Worm (Caenorhabditis elegans): ENCODE results near the gene Y48E1B.17.

Y48E1B.17 gene

ce11 chrII:13530657-13531056 is 10.2 kb downstream of the Y48E1B.17 start:
- TF ChIP-seq K02D7.2 (tag; optimal IDR thresholded peaks at IDR 0.05) (no peak), pha-4 (tag; optimal IDR thresholded peaks at IDR 0.05) (no peak), fax-1 (tag; optimal IDR thresholded peaks at IDR 0.05) (no peak), hlh-8 (tag; optimal IDR thresholded peaks at IDR 0.05) (no peak), fkh-6 (tag; optimal IDR thresholded peaks at IDR 0.05) (no peak), hlh-15 (tag; optimal IDR thresholded peaks at IDR 0.05) (no peak), lim-6 (tag; optimal IDR thresholded peaks at IDR 0.05) (no peak), rnt-1 (tag; optimal IDR thresholded peaks at IDR 0.05) (no peak), tbx-2 (tag; optimal IDR thresholded peaks at IDR 0.05) (no peak)

DNA sequence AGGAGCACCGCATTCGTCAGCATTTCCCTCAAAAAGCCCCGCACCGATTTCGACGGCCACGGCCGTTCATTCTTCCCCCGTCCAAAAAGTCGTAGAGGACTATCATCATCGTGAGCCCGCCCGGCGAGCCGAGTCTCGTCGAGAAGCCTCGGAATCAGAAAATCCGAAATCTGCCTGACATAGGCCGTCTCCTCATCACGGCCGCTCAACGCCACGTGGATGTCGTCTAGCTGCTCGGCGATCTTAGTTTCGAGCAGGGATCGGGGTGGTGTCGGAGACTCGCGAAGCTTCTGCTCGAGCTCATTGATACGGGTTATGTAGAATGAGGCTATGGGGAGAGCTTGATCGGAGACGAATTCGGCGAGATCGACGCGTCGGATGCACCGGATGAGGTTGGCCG is 11.8 kb downstream of the Y48E1B.17 start:
- TF ChIP-seq hlh-30 (tag; optimal IDR thresholded peaks at IDR 0.05; ENCODE audit: insufficient read depth) (no peak), Y22D7AL.16 (tag; optimal IDR thresholded peaks at IDR 0.05) (no peak), elt-4 (tag; optimal IDR thresholded peaks at IDR 0.05) (no peak), K09A11.1 (tag; optimal IDR thresholded peaks at IDR 0.05; ENCODE audit: insufficient read depth) (no peak), npax-4 (tag; optimal IDR thresholded peaks at IDR 0.05) (no peak), hlh-8 (tag; optimal IDR thresholded peaks at IDR 0.05) (no peak), syd-9 (tag; optimal IDR thresholded peaks at IDR 0.05) (no peak)

ce11 chrII:13521977-13522404 is 18.9 kb downstream of the Y48E1B.17 start:
- TF ChIP-seq elt-4 (tag; optimal IDR thresholded peaks at IDR 0.05) (no peak), C38D4.7 (GFP tag; optimal IDR thresholded peaks at IDR 0.05) (no peak), hlh-13 (GFP tag; optimal IDR thresholded peaks at IDR 0.05) (no peak), unc-55 (GFP tag; optimal IDR thresholded peaks at IDR 0.05) (no peak), pag-3 (tag; optimal IDR thresholded peaks at IDR 0.05; ENCODE audit: borderline replicate concordance) (no peak), ceh-31 (tag; optimal IDR thresholded peaks at IDR 0.05) (no peak), C08G9.2 (tag; optimal IDR thresholded peaks at IDR 0.05) (no peak), lin-11 (tag; optimal IDR thresholded peaks at IDR 0.05) (no peak), ama-1 (optimal IDR thresholded peaks at IDR 0.05) (no peak), pat-9 (tag; optimal IDR thresholded peaks at IDR 0.05) (no peak), sdc-2 (tag; optimal IDR thresholded peaks at IDR 0.05) (no peak), unc-3 (GFP tag; conservative IDR thresholded peaks at IDR 0.05) (no peak), unc-3 (tag; optimal IDR thresholded peaks at IDR 0.05) (no peak), ceh-22 (tag; optimal IDR thresholded peaks at IDR 0.05) (no peak)

ce11 chrII:13521179-13521616 is 19.7 kb downstream of the Y48E1B.17 start:
- TF ChIP-seq ets-4 (tag; optimal IDR thresholded peaks at IDR 0.05) (no peak), pha-4 (tag; optimal IDR thresholded peaks at IDR 0.05) (no peak), dmd-4 (tag; optimal IDR thresholded peaks at IDR 0.05; ENCODE audit: borderline replicate concordance) (no peak), K09A11.1 (tag; optimal IDR thresholded peaks at IDR 0.05; ENCODE audit: insufficient read depth) (no peak), dve-1 (tag; optimal IDR thresholded peaks at IDR 0.05) (no peak), pqm-1 (tag; optimal IDR thresholded peaks at IDR 0.05) (no peak), ceh-24 (tag; optimal IDR thresholded peaks at IDR 0.05) (no peak)

ce11 chrII:13517600-13517999 is 23.3 kb downstream of the Y48E1B.17 start, which contains the start of gene sre-45:
TSS of gene sre-45 (plus strand) at chrII:13517900.
- TF ChIP-seq unc-42 (tag; optimal IDR thresholded peaks at IDR 0.05): no peak
- no peak for TF ChIP-seq ceh-14 (tag; optimal IDR thresholded peaks at IDR 0.05)
